ENCODE assay signal across 1 fruit fly cellular context in the genomic region with DNA sequence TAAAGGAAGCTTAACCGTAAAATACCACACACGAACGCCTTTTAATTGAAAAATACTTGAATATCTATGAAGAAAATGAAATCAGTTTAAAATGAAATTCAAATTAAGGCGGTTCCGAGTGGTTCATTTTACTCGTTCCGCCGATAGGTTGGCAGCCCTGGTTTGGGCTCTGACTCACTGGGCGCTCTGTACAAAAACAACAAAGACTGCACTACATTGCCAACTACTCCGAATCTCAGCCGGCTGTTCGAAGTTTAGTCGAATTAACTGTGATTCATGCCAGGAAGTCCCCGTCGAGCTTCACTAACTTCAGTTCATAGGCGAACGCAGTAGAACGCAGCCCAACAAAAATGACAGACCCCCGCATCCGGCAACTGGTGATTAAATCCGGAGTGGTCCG.
TF ChIP-seq lines count a peak whose summit lies in the region.

A gene (plus strand): TSS at position 212 of the 400 bp plus-strand sequence.

TF ChIP-seq in whole organism, embryonic, 481 proteins besides CTCF, POLR2A, EP300 and RAD21 (continued from another document):
- peak; percentile 55 for TF ChIP-seq CG17186 (GFP tag; optimal IDR thresholded peaks at IDR 0.05; lab: Kevin White, UChicago)
- TF ChIP-seq CHES-1-like (GFP tag; optimal IDR thresholded peaks at IDR 0.05; lab: Kevin White, UChicago), result no peak
- no peak for TF ChIP-seq run (tag; optimal IDR thresholded peaks at IDR 0.05; lab: Kevin White, UChicago)
- TF ChIP-seq sqz (GFP tag; optimal IDR thresholded peaks at IDR 0.05; lab: Kevin White, UChicago), result peak; percentile 92
- peak; percentile 48 for TF ChIP-seq CG8388 (GFP tag; optimal IDR thresholded peaks at IDR 0.05; lab: Kevin White, UChicago)
- TF ChIP-seq Ets97D (GFP tag; optimal IDR thresholded peaks at IDR 0.05; lab: Kevin White, UChicago), result peak; percentile 44
- no peak for TF ChIP-seq CG7963 (GFP tag; IDR thresholded peaks at IDR 0.05; lab: Robert Waterston, UW; ENCODE audit: partially characterized antibody)
- peak; percentile 35; the same call in 1 of the 3 replicates for TF ChIP-seq CG6791 (GFP tag; IDR thresholded peaks at IDR 0.05; lab: Robert Waterston, UW; ENCODE audit: partially characterized antibody)
- TF ChIP-seq dan (GFP tag; IDR thresholded peaks at IDR 0.05; lab: Robert Waterston, UW), result no peak
- TF ChIP-seq nom (GFP tag; optimal IDR thresholded peaks at IDR 0.05; lab: Kevin White, UChicago), result peak; percentile 3
- TF ChIP-seq CG2678 (tag; optimal IDR thresholded peaks at IDR 0.05; lab: Kevin White, UChicago), result no peak
- TF ChIP-seq CG7928 (GFP tag; optimal IDR thresholded peaks at IDR 0.05; lab: Kevin White, UChicago), result peak; percentile 84
- no peak for TF ChIP-seq Hr78 (GFP tag; optimal IDR thresholded peaks at IDR 0.05; lab: Kevin White, UChicago)
- TF ChIP-seq TFAM (GFP tag; optimal IDR thresholded peaks at IDR 0.05; lab: Kevin White, UChicago), result no peak
- TF ChIP-seq CG6689 (GFP tag; IDR thresholded peaks at IDR 0.05; lab: Robert Waterston, UW), result no peak
- TF ChIP-seq CG17328 (GFP tag; IDR thresholded peaks at IDR 0.05; lab: Robert Waterston, UW), result 0 out of 2 replicates have a peak, but pooled peaks have one; percentile 16
- peak; percentile 45 for TF ChIP-seq CG2116 (GFP tag; optimal IDR thresholded peaks at IDR 0.05; lab: Kevin White, UChicago)
- TF ChIP-seq her (GFP tag; optimal IDR thresholded peaks at IDR 0.05; lab: Kevin White, UChicago), result no peak
- TF ChIP-seq Med (GFP tag; lab: Kevin White, UChicago), result peak; percentile 41
- TF ChIP-seq nmo (GFP tag; optimal IDR thresholded peaks at IDR 0.05; lab: Kevin White, UChicago), result peak; percentile 4
- TF ChIP-seq Fer3 (tag; optimal IDR thresholded peaks at IDR 0.05; lab: Kevin White, UChicago), result no peak
- no peak for TF ChIP-seq Side (GFP tag; optimal IDR thresholded peaks at IDR 0.05; lab: Kevin White, UChicago)
- no peak for TF ChIP-seq gsb-n (tag; optimal IDR thresholded peaks at IDR 0.05; lab: Kevin White, UChicago)
- peak; percentile 58 for TF ChIP-seq Scr (GFP tag; IDR thresholded peaks at IDR 0.05; lab: Robert Waterston, UW; ENCODE audit: partially characterized antibody)
- TF ChIP-seq dimm (GFP tag; IDR thresholded peaks at IDR 0.05; lab: Robert Waterston, UW), result no peak
- TF ChIP-seq tap (tag; optimal IDR thresholded peaks at IDR 0.05; lab: Kevin White, UChicago), result no peak
- no peak for TF ChIP-seq MTF-1 (GFP tag; optimal IDR thresholded peaks at IDR 0.05; lab: Kevin White, UChicago; ENCODE audit: borderline replicate concordance)
- peak; percentile 29 for TF ChIP-seq CG9797 (GFP tag; optimal IDR thresholded peaks at IDR 0.05; lab: Kevin White, UChicago)
- TF ChIP-seq unc-4 (GFP tag; IDR thresholded peaks at IDR 0.05; lab: Robert Waterston, UW; ENCODE audit: partially characterized antibody), result peak; percentile 24; the same call in 1 of the 2 replicates
- peak; percentile 31; the same call in 1 of the 2 replicates for TF ChIP-seq CG42726 (GFP tag; IDR thresholded peaks at IDR 0.05; lab: Robert Waterston, UW; ENCODE audit: partially characterized antibody)
- TF ChIP-seq CG17829 (tag; optimal IDR thresholded peaks at IDR 0.05; lab: Kevin White, UChicago), result peak; percentile 9
- no peak for TF ChIP-seq CG2202 (tag; optimal IDR thresholded peaks at IDR 0.05; lab: Kevin White, UChicago)
- peak; percentile 61 for TF ChIP-seq Bgb (GFP tag; IDR thresholded peaks at IDR 0.05; lab: Robert Waterston, UW; ENCODE audit: partially characterized antibody)
- no peak for TF ChIP-seq HLH3B (GFP tag; IDR thresholded peaks at IDR 0.05; lab: Robert Waterston, UW)
- no peak for TF ChIP-seq cas (GFP tag; IDR thresholded peaks at IDR 0.05; lab: Robert Waterston, UW)
- TF ChIP-seq CG3995 (GFP tag; optimal IDR thresholded peaks at IDR 0.05; lab: Kevin White, UChicago), result peak; percentile 30
- TF ChIP-seq CG34224 (GFP tag; IDR thresholded peaks at IDR 0.05; lab: Robert Waterston, UW; ENCODE audit: partially characterized antibody), result peak; percentile 63; the same call in 2 of the 3 replicates
- TF ChIP-seq ems (GFP tag; optimal IDR thresholded peaks at IDR 0.05; lab: Kevin White, UChicago), result no peak
- peak; percentile 1 for TF ChIP-seq CG4617 (GFP tag; optimal IDR thresholded peaks at IDR 0.05; lab: Kevin White, UChicago; ENCODE audit: borderline replicate concordance)
- peak; percentile 19; the same call in 1 of the 3 replicates for TF ChIP-seq row (GFP tag; IDR thresholded peaks at IDR 0.05; lab: Robert Waterston, UW)
- no peak for TF ChIP-seq CG32767 (GFP tag; IDR thresholded peaks at IDR 0.05; lab: Robert Waterston, UW)
- TF ChIP-seq Myb (GFP tag; optimal IDR thresholded peaks at IDR 0.05; lab: Kevin White, UChicago), result peak; percentile 87
- no peak for TF ChIP-seq dmrt99B (tag; optimal IDR thresholded peaks at IDR 0.05; lab: Kevin White, UChicago)
- peak; percentile 100 for TF ChIP-seq kay (GFP tag; optimal IDR thresholded peaks at IDR 0.05; lab: Kevin White, UChicago)
- TF ChIP-seq pita (GFP tag; optimal IDR thresholded peaks at IDR 0.05; lab: Kevin White, UChicago), result no peak
- no peak for TF ChIP-seq sr (GFP tag; IDR thresholded peaks at IDR 0.05; lab: Robert Waterston, UW)
- peak; percentile 68 for TF ChIP-seq BEAF-32 (GFP tag; optimal IDR thresholded peaks at IDR 0.05; lab: Kevin White, UChicago)
- no peak for TF ChIP-seq pros (GFP tag; optimal IDR thresholded peaks at IDR 0.05; lab: Kevin White, UChicago)
- TF ChIP-seq trem (tag; optimal IDR thresholded peaks at IDR 0.05; lab: Kevin White, UChicago), result peak; percentile 34
- TF ChIP-seq CG32772 (GFP tag; IDR thresholded peaks at IDR 0.05; lab: Robert Waterston, UW), result peak; percentile 70; the same call in 1 of the 2 replicates
- TF ChIP-seq bbx (GFP tag; IDR thresholded peaks at IDR 0.05; lab: Robert Waterston, UW; ENCODE audit: partially characterized antibody), result peak; percentile 69
- TF ChIP-seq CG4328 (GFP tag; optimal IDR thresholded peaks at IDR 0.05; lab: Kevin White, UChicago), result no peak
- no peak for TF ChIP-seq Elba2 (GFP tag; optimal IDR thresholded peaks at IDR 0.05; lab: Kevin White, UChicago)
- TF ChIP-seq dmrt11E (tag; optimal IDR thresholded peaks at IDR 0.05; lab: Kevin White, UChicago), result no peak
- no peak for TF ChIP-seq CG9727 (GFP tag; optimal IDR thresholded peaks at IDR 0.05; lab: Kevin White, UChicago)
- no peak for TF ChIP-seq H15 (GFP tag; IDR thresholded peaks at IDR 0.05; lab: Robert Waterston, UW)
- TF ChIP-seq D (optimal IDR thresholded peaks at IDR 0.05; lab: Kevin White, UChicago), result no peak
- no peak for TF ChIP-seq D (GFP tag; optimal IDR thresholded peaks at IDR 0.05; lab: Kevin White, UChicago)
- TF ChIP-seq CG10565 (GFP tag; optimal IDR thresholded peaks at IDR 0.05; lab: Kevin White, UChicago), result no peak
- TF ChIP-seq HLHmδ (GFP tag; optimal IDR thresholded peaks at IDR 0.05; lab: Kevin White, UChicago), result no peak
- no peak for TF ChIP-seq CG4282 (GFP tag; optimal IDR thresholded peaks at IDR 0.05; lab: Kevin White, UChicago)
- peak; percentile 79 for TF ChIP-seq amos (GFP tag; IDR thresholded peaks at IDR 0.05; lab: Robert Waterston, UW; ENCODE audit: partially characterized antibody)
- TF ChIP-seq MESR4 (GFP tag; optimal IDR thresholded peaks at IDR 0.05; lab: Kevin White, UChicago), result peak; percentile 64
- TF ChIP-seq CG16813 (GFP tag; IDR thresholded peaks at IDR 0.05; lab: Robert Waterston, UW; ENCODE audit: partially characterized antibody), result peak; percentile 53; the same call in 2 of the 3 replicates
- no peak for TF ChIP-seq CG6175 (GFP tag; IDR thresholded peaks at IDR 0.05; lab: Robert Waterston, UW)
- TF ChIP-seq ato (GFP tag; IDR thresholded peaks at IDR 0.05; lab: Robert Waterston, UW; ENCODE audit: partially characterized antibody), result peak; percentile 52; the same call in 1 of the 2 replicates
- TF ChIP-seq Doc3 (GFP tag; IDR thresholded peaks at IDR 0.05; lab: Robert Waterston, UW; ENCODE audit: partially characterized antibody), result no peak
- no peak for TF ChIP-seq CG7786 (GFP tag; optimal IDR thresholded peaks at IDR 0.05; lab: Kevin White, UChicago)
- peak; percentile 22 for TF ChIP-seq CG14710 (tag; optimal IDR thresholded peaks at IDR 0.05; lab: Kevin White, UChicago)
- peak; percentile 53 for TF ChIP-seq knrl (GFP tag; IDR thresholded peaks at IDR 0.05; lab: Robert Waterston, UW; ENCODE audit: partially characterized antibody)
- TF ChIP-seq Sin3A (optimal IDR thresholded peaks at IDR 0.05; lab: Kevin White, UChicago), result peak; percentile 8
- TF ChIP-seq ab (GFP tag; optimal IDR thresholded peaks at IDR 0.05; lab: Kevin White, UChicago), result no peak
- no peak for TF ChIP-seq Meics (GFP tag; optimal IDR thresholded peaks at IDR 0.05; lab: Kevin White, UChicago)
- TF ChIP-seq CG7839 (tag; optimal IDR thresholded peaks at IDR 0.05; lab: Kevin White, UChicago), result no peak
- no peak for TF ChIP-seq Ada2b (GFP tag; IDR thresholded peaks at IDR 0.05; lab: Robert Waterston, UW)
- TF ChIP-seq CG13624 (GFP tag; optimal IDR thresholded peaks at IDR 0.05; lab: Kevin White, UChicago), result no peak
- no peak for TF ChIP-seq CG6813 (GFP tag; optimal IDR thresholded peaks at IDR 0.05; lab: Kevin White, UChicago)
- TF ChIP-seq CG1603 (tag; optimal IDR thresholded peaks at IDR 0.05; lab: Kevin White, UChicago), result peak; percentile 54
- no peak for TF ChIP-seq Antp (GFP tag; optimal IDR thresholded peaks at IDR 0.05; lab: Kevin White, UChicago)
- no peak for TF ChIP-seq unpg (GFP tag; optimal IDR thresholded peaks at IDR 0.05; lab: Kevin White, UChicago)
- TF ChIP-seq hbn (GFP tag; IDR thresholded peaks at IDR 0.05; lab: Robert Waterston, UW; ENCODE audit: partially characterized antibody), result peak; percentile 48
- no peak for TF ChIP-seq CG3281 (GFP tag; optimal IDR thresholded peaks at IDR 0.05; lab: Kevin White, UChicago)
- TF ChIP-seq CG12299 (tag; optimal IDR thresholded peaks at IDR 0.05; lab: Kevin White, UChicago), result no peak
- TF ChIP-seq cg (GFP tag; optimal IDR thresholded peaks at IDR 0.05; lab: Kevin White, UChicago), result no peak
- no peak for TF ChIP-seq zf30C (GFP tag; optimal IDR thresholded peaks at IDR 0.05; lab: Kevin White, UChicago)
- TF ChIP-seq pan (optimal IDR thresholded peaks at IDR 0.05; lab: Kevin White, UChicago), result no peak
- no peak for TF ChIP-seq pan (GFP tag; optimal IDR thresholded peaks at IDR 0.05 in 1 of 2, IDR thresholded peaks at IDR 0.05 in 1 of 2)
- TF ChIP-seq CG3726 (GFP tag; IDR thresholded peaks at IDR 0.05; lab: Robert Waterston, UW), result no peak
- peak; percentile 79 for TF ChIP-seq pzg (GFP tag; optimal IDR thresholded peaks at IDR 0.05; lab: Kevin White, UChicago)
- no peak for TF ChIP-seq Nf-YC (tag; optimal IDR thresholded peaks at IDR 0.05; lab: Kevin White, UChicago)
- no peak for TF ChIP-seq CG7987 (GFP tag; optimal IDR thresholded peaks at IDR 0.05; lab: Kevin White, UChicago)
- no peak for TF ChIP-seq CG15269 (tag; optimal IDR thresholded peaks at IDR 0.05; lab: Kevin White, UChicago)
- TF ChIP-seq tup (GFP tag; optimal IDR thresholded peaks at IDR 0.05; lab: Kevin White, UChicago), result no peak
- TF ChIP-seq Dll (GFP tag; IDR thresholded peaks at IDR 0.05; lab: Robert Waterston, UW; ENCODE audit: partially characterized antibody), result peak; percentile 63; the same call in 3 of the 4 replicates
- no peak for TF ChIP-seq Doc2 (GFP tag; IDR thresholded peaks at IDR 0.05; lab: Robert Waterston, UW)
- TF ChIP-seq sisA (GFP tag; IDR thresholded peaks at IDR 0.05; lab: Robert Waterston, UW), result no peak
- TF ChIP-seq Jarid2 (GFP tag; optimal IDR thresholded peaks at IDR 0.05; lab: Kevin White, UChicago), result no peak
- no peak for TF ChIP-seq Fer2 (tag; optimal IDR thresholded peaks at IDR 0.05; lab: Kevin White, UChicago)
- no peak for TF ChIP-seq C15 (GFP tag; IDR thresholded peaks at IDR 0.05; lab: Robert Waterston, UW)
- TF ChIP-seq ham (GFP tag; IDR thresholded peaks at IDR 0.05; lab: Robert Waterston, UW), result no peak
- TF ChIP-seq Sry-δ (GFP tag; optimal IDR thresholded peaks at IDR 0.05; lab: Kevin White, UChicago), result peak; percentile 51
- no peak for TF ChIP-seq CG6254 (GFP tag; optimal IDR thresholded peaks at IDR 0.05; lab: Kevin White, UChicago)
- TF ChIP-seq slp2 (GFP tag; optimal IDR thresholded peaks at IDR 0.05; lab: Kevin White, UChicago), result no peak
- TF ChIP-seq CG12744 (GFP tag; optimal IDR thresholded peaks at IDR 0.05; lab: Kevin White, UChicago), result no peak
- no peak for TF ChIP-seq CG8765 (GFP tag; IDR thresholded peaks at IDR 0.05; lab: Robert Waterston, UW)
- TF ChIP-seq Lpt (GFP tag; optimal IDR thresholded peaks at IDR 0.05; lab: Kevin White, UChicago), result no peak
- no peak for TF ChIP-seq Vsx1 (GFP tag; optimal IDR thresholded peaks at IDR 0.05; lab: Kevin White, UChicago)
- TF ChIP-seq sna (GFP tag; IDR thresholded peaks at IDR 0.05; lab: Robert Waterston, UW; ENCODE audit: partially characterized antibody), result peak; percentile 55; the same call in 1 of the 2 replicates
- no peak for TF ChIP-seq salm (tag; optimal IDR thresholded peaks at IDR 0.05; lab: Kevin White, UChicago)
- no peak for TF ChIP-seq tio (GFP tag; optimal IDR thresholded peaks at IDR 0.05; lab: Kevin White, UChicago)
- peak; percentile 70 for TF ChIP-seq CG4360 (GFP tag; IDR thresholded peaks at IDR 0.05; lab: Robert Waterston, UW)
- TF ChIP-seq crp (GFP tag; optimal IDR thresholded peaks at IDR 0.05; lab: Kevin White, UChicago), result peak in 1 of 2 experiments; percentile 59
- TF ChIP-seq CG30020 (tag; optimal IDR thresholded peaks at IDR 0.05; lab: Kevin White, UChicago), result peak; percentile 16
- no peak for TF ChIP-seq Fer1 (GFP tag; optimal IDR thresholded peaks at IDR 0.05; lab: Kevin White, UChicago)
- no peak for TF ChIP-seq mirr (GFP tag; optimal IDR thresholded peaks at IDR 0.05; lab: Kevin White, UChicago)
- no peak for TF ChIP-seq Hr39 (optimal IDR thresholded peaks at IDR 0.05; lab: Kevin White, UChicago)
- peak; percentile 72 for TF ChIP-seq CG13287 (GFP tag; IDR thresholded peaks at IDR 0.05; lab: Robert Waterston, UW; ENCODE audit: partially characterized antibody)
- no peak for TF ChIP-seq z (GFP tag; IDR thresholded peaks at IDR 0.05; lab: Robert Waterston, UW)
- TF ChIP-seq CG15479 (GFP tag; optimal IDR thresholded peaks at IDR 0.05; lab: Kevin White, UChicago), result no peak
- TF ChIP-seq Nf-YA (GFP tag; IDR thresholded peaks at IDR 0.05; lab: Robert Waterston, UW), result no peak
- TF ChIP-seq CoRest (tag; optimal IDR thresholded peaks at IDR 0.05; lab: Kevin White, UChicago), result no peak
- peak; percentile 99 for TF ChIP-seq CG15514 (GFP tag; optimal IDR thresholded peaks at IDR 0.05; lab: Kevin White, UChicago)
TF ChIP-seq in whole organism, embryonic: peak in this region for 57.
